Worm (Caenorhabditis elegans) whole organism, early embryonic: Measurements from ENCODE around the gene Y73C8C.3.

Experiments used
- F13C5.2 ChIP-seq: sonication (generic microtip); optimal IDR thresholded peaks from 2 replicates; lab custom pipeline; 2017; ENCODE audit warnings: mild to moderate bottlenecking, missing genetic modification characterization, inconsistent platforms, missing compliant biosample characterization
- aly-1 ChIP-seq: sonication (generic microtip); optimal IDR thresholded peaks from 2 replicates; lab custom pipeline; 2016; ENCODE audit warnings: missing genetic modification characterization, missing compliant biosample characterization
- ama-1 ChIP-seq: fragments of 150-350 bp; optimal IDR thresholded peaks from 2 replicates; lab custom pipeline; 2014
- ets-7 ChIP-seq: sonication (generic microtip); optimal IDR thresholded peaks from 2 replicates; lab custom pipeline; 2016; ENCODE audit warnings: missing genotype, missing genetic modification characterization, missing compliant biosample characterization
- flt-1 ChIP-seq: fragments of 200-800 bp; sonication (Bioruptor generic); IDR thresholded peaks from 2 replicates; pipeline ENCODE4 v1.3.6; 2022; ENCODE audit warnings: missing genetic modification characterization, missing compliant biosample characterization
- hmbx-1 ChIP-seq: sonication (generic microtip); optimal IDR thresholded peaks from 2 replicates; lab custom pipeline; 2016; ENCODE audit warnings: mild to moderate bottlenecking, missing genetic modification characterization, missing compliant biosample characterization
- pes-1 ChIP-seq: fragments of 200-800 bp; sonication (Bioruptor generic); IDR thresholded peaks from 2 replicates; pipeline ENCODE4 v1.3.6; 2022; ENCODE audit warnings: missing genetic modification reagents, missing genetic modification characterization, missing compliant biosample characterization
- scrt-1 ChIP-seq: fragments of 200-800 bp; sonication (Bioruptor generic); IDR thresholded peaks from 2 replicates; pipeline ENCODE4 v1.3.6; 2022; ENCODE audit warnings: missing genetic modification characterization, missing compliant biosample characterization
- tbx-11 ChIP-seq: fragments of 200-800 bp; sonication (Bioruptor generic); IDR thresholded peaks from 2 replicates; pipeline ENCODE4 v1.3.6; 2022; ENCODE audit warnings: missing genetic modification characterization, missing compliant biosample characterization
- tbx-37 ChIP-seq: fragments of 200-800 bp; sonication (Bioruptor generic); conservative IDR thresholded peaks from 2 replicates; pipeline ENCODE4 v1.3.6; 2022; ENCODE audit warnings: missing genetic modification reagents, missing genetic modification characterization, missing compliant biosample characterization

- TF ChIP-seq hmbx-1 (no peak), tbx-37 (GFP tag; lab: Robert Waterston, UW) (no peak), ama-1 (no peak), aly-1 (no peak), ets-7 (tag; lab: Kevin White, UChicago) (no peak), flt-1 (GFP tag; lab: Robert Waterston, UW) (no peak), pes-1 (no peak), tbx-11 (GFP tag; lab: Robert Waterston, UW) (no peak), scrt-1 (GFP tag; lab: Robert Waterston, UW) (no peak), F13C5.2 (tag; lab: Kevin White, UChicago) (no peak)
These were observed 28.8 kb upstream of the Y73C8C.3 start, which contains the start of gene srt-8 for ce11 chrV:3086260-3086659.
